Worm (Caenorhabditis elegans) whole organism, mixed stage, embryonic: ENCODE data around the gene Y17G7B.23.

ENCODE experiments used
- ceh-39 ChIP-seq: fragments of 150-350 bp; optimal IDR thresholded peaks from 2 replicates; lab custom pipeline; 2014; ENCODE audit warnings: missing biosample characterization, missing genetic modification characterization
- ceh-43 ChIP-seq: fragments of 200-800 bp; sonication (Bioruptor generic); optimal IDR thresholded peaks from 2 replicates; lab custom pipeline; 2018; ENCODE audit warnings: mild to moderate bottlenecking, missing genetic modification characterization, moderate library complexity, missing compliant biosample characterization
- cnd-1 ChIP-seq: fragments of 200-800 bp; sonication (Bioruptor generic); optimal IDR thresholded peaks from 2 replicates; lab custom pipeline; 2018; ENCODE audit warnings: mild to moderate bottlenecking, missing genetic modification characterization, missing compliant biosample characterization
- elt-1 ChIP-seq: sonication (generic microtip); optimal IDR thresholded peaks from 2 replicates; lab custom pipeline; 2017; ENCODE audit warnings: missing genetic modification characterization, mild to moderate bottlenecking, missing compliant biosample characterization, antibody characterized with exemption, moderate library complexity, borderline replicate concordance; ENCODE audit not compliant: insufficient read depth
- nhr-2 ChIP-seq: fragments of 150-350 bp; optimal IDR thresholded peaks from 2 replicates; lab custom pipeline; 2014; ENCODE audit warnings: missing biosample characterization, missing genetic modification characterization
- nhr-237 ChIP-seq: fragments of 150-350 bp; optimal IDR thresholded peaks from 2 replicates; lab custom pipeline; 2014; ENCODE audit warnings: missing biosample characterization, missing genetic modification characterization
- nhr-28 ChIP-seq: fragments of 150-350 bp; optimal IDR thresholded peaks from 2 replicates; lab custom pipeline; 2014; ENCODE audit warnings: missing biosample characterization, missing genetic modification characterization
- nhr-76 ChIP-seq: sonication (generic microtip); optimal IDR thresholded peaks from 2 replicates; lab custom pipeline; 2017; ENCODE audit warnings: missing biosample characterization, missing genetic modification characterization
- snpc-4 ChIP-seq: fragments of 150-350 bp; optimal IDR thresholded peaks from 2 replicates; lab custom pipeline; 2014; ENCODE audit warnings: missing biosample characterization, missing genetic modification characterization
- unc-39 ChIP-seq: fragments of 150-350 bp; optimal IDR thresholded peaks from 2 replicates; lab custom pipeline; 2014; ENCODE audit warnings: missing biosample characterization, missing genetic modification characterization

Y17G7B.23 gene

ce11 chrII:12050607-12051006, 51.6 kb downstream of the Y17G7B.23 start:
- no peak for TF ChIP-seq nhr-28 (tag; lab: Kevin White, UChicago)
- TF ChIP-seq unc-39 = no peak
- no peak for TF ChIP-seq nhr-76 (tag; lab: Kevin White, UChicago)
- no peak for TF ChIP-seq nhr-2 (tag; lab: Kevin White, UChicago)
- TF ChIP-seq nhr-237 (tag; lab: Kevin White, UChicago) = no peak
- no peak for TF ChIP-seq snpc-4 (tag; lab: Kevin White, UChicago)
- TF ChIP-seq elt-1 (tag; lab: Kevin White, UChicago) = no peak
- TF ChIP-seq ceh-39 = no peak
- no peak for TF ChIP-seq ceh-43 (GFP tag; lab: Kevin White, UChicago)
- no peak for TF ChIP-seq cnd-1 (tag; lab: Kevin White, UChicago)
